Fruit fly (Drosophila melanogaster) whole organism, pupa: ENCODE measurements around the gene CG13312.

ENCODE experiments used
- CG10348 ChIP-seq: fragments of 200-800 bp; sonication (Bioruptor generic); IDR thresholded peaks from 2 replicates; pipeline ENCODE4 v1.3.6; 2022; ENCODE audit warnings: missing biosample characterization, missing genetic modification characterization
- CG12605 ChIP-seq: fragments of 200-800 bp; sonication (Bioruptor generic); IDR thresholded peaks from 2 replicates; pipeline ENCODE4 v1.3.6; 2022; ENCODE audit warnings: missing biosample characterization, missing genetic modification characterization
- CG13204 ChIP-seq: fragments of 200-800 bp; sonication (Bioruptor generic); optimal IDR thresholded peaks from 2 replicates; lab custom pipeline; 2018; ENCODE audit warnings: missing biosample characterization, mild to moderate bottlenecking, missing genetic modification characterization, moderate library complexity
- CG14655 ChIP-seq: fragments of 200-800 bp; sonication (Bioruptor generic); optimal IDR thresholded peaks from 3 replicates; lab custom pipeline; 2017; ENCODE audit warnings: mild to moderate bottlenecking, missing biosample characterization, missing genetic modification reagents, missing genetic modification characterization
- CG15710 ChIP-seq: fragments of 200-800 bp; sonication (Bioruptor generic); optimal IDR thresholded peaks from 2 replicates; lab custom pipeline; 2018; ENCODE audit warnings: missing biosample characterization, mild to moderate bottlenecking, missing genetic modification characterization, moderate library complexity
- CG17806 ChIP-seq: fragments of 200-800 bp; sonication (Bioruptor generic); optimal IDR thresholded peaks from 2 replicates; lab custom pipeline; 2018; ENCODE audit warnings: missing biosample characterization, mild to moderate bottlenecking, missing genetic modification characterization, moderate library complexity
- CG32121 ChIP-seq: fragments of 200-800 bp; sonication (Bioruptor generic); IDR thresholded peaks from 2 replicates; pipeline ENCODE4 v1.3.6; 2022; ENCODE audit warnings: missing biosample characterization, missing genetic modification characterization
- CG34367 ChIP-seq: fragments of 200-800 bp; sonication (Bioruptor generic); optimal IDR thresholded peaks from 2 replicates; lab custom pipeline; 2018; ENCODE audit warnings: missing biosample characterization, mild to moderate bottlenecking, missing genetic modification characterization
- CG4496 ChIP-seq: fragments of 200-800 bp; sonication (Bioruptor generic); IDR thresholded peaks from 3 replicates; pipeline ENCODE4 v1.3.6; 2022; ENCODE audit warnings: missing biosample characterization, missing genetic modification characterization
- CG8159 ChIP-seq: fragments of 200-800 bp; sonication (Bioruptor generic); optimal IDR thresholded peaks from 3 replicates; lab custom pipeline; 2018; ENCODE audit warnings: missing biosample characterization, mild to moderate bottlenecking, missing genetic modification characterization, moderate library complexity
- CG8301 ChIP-seq: fragments of 200-800 bp; sonication (Bioruptor generic); optimal IDR thresholded peaks from 2 replicates; lab custom pipeline; 2018; ENCODE audit warnings: missing biosample characterization, mild to moderate bottlenecking, missing genetic modification characterization
- CG9948 ChIP-seq: fragments of 200-800 bp; sonication (Bioruptor generic); optimal IDR thresholded peaks from 2 replicates; lab custom pipeline; 2018; ENCODE audit warnings: missing biosample characterization, mild to moderate bottlenecking, missing genetic modification characterization, moderate library complexity
- D1 ChIP-seq: fragments of 200-800 bp; sonication (Bioruptor generic); optimal IDR thresholded peaks from 2 replicates; lab custom pipeline; 2018; ENCODE audit warnings: missing biosample characterization, mild to moderate bottlenecking, missing genetic modification characterization, moderate library complexity
- EcR ChIP-seq: fragments of 200-800 bp; sonication (Bioruptor generic); optimal IDR thresholded peaks from 3 replicates; lab custom pipeline; 2019; ENCODE audit warnings: missing biosample characterization, missing genetic modification characterization, mild to moderate bottlenecking, moderate library complexity, missing genetic modification reagents
- Ets98B ChIP-seq: fragments of 200-800 bp; sonication (Bioruptor generic); IDR thresholded peaks from 2 replicates; pipeline ENCODE4 v1.3.6; 2022; ENCODE audit warnings: missing biosample characterization, missing genetic modification characterization
- Pif1A ChIP-seq: fragments of 200-800 bp; sonication (Bioruptor generic); optimal IDR thresholded peaks from 3 replicates; lab custom pipeline; 2016; ENCODE audit warnings: missing biosample characterization, missing genetic modification characterization
- Pif1B ChIP-seq: fragments of 200-800 bp; sonication (Bioruptor generic); optimal IDR thresholded peaks from 3 replicates; lab custom pipeline; 2016; ENCODE audit warnings: missing biosample characterization, missing genetic modification characterization
- Snoo ChIP-seq: fragments of 200-800 bp; sonication (Bioruptor generic); optimal IDR thresholded peaks from 3 replicates; lab custom pipeline; 2017; ENCODE audit warnings: missing biosample characterization, mild to moderate bottlenecking, missing genetic modification characterization, inconsistent platforms
- fd96Ca ChIP-seq: fragments of 200-800 bp; sonication (Bioruptor generic); IDR thresholded peaks from 3 replicates; pipeline ENCODE4 v1.3.6; 2022; ENCODE audit warnings: missing biosample characterization, missing genetic modification characterization
- gl ChIP-seq: fragments of 200-800 bp; sonication (Bioruptor generic); optimal IDR thresholded peaks from 2 replicates; lab custom pipeline; 2018; ENCODE audit warnings: missing biosample characterization, mild to moderate bottlenecking, missing genetic modification characterization
- rn ChIP-seq: fragments of 200-800 bp; sonication (Bioruptor generic); IDR thresholded peaks from 2 replicates; pipeline ENCODE4 v1.3.6; 2022; ENCODE audit warnings: missing biosample characterization, missing genetic modification characterization

CG13312 gene

DNA sequence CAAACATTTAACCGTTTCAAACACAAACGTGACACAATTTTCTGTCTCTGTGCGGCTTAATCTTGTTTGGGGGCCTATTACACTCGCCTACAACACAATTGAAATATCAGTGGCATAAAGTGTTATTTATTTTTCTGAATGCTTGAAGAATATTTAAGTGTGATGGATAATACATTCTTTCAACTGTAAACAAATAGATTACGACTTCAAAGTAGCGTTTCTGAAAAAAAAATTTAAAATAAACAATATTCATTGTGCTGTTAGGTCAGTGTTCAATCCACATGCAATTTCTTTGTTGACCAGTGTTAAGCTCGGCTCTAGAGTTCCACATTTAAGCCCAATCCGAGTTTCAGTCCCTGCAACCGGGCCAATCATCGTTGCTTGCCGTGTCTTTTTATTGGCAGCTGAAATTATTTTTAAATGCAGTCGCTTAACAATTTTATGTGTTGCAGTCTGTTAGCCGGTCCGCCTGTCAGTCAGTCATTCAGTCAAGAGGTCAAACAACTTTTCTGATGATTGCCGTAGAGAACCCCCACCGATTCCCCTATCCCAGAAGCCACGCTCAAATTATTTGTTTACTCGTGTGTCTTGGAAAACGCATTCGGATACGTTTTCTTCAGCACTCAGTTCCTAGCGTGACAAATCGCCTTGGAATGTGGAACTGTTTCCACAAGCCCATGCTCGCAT lies 33.9 kb downstream of the CG13312 start:
- TF ChIP-seq CG17806 (peak; percentile 75), gl (tag; lab: Kevin White, UChicago) (peak; percentile 27), CG10348 (GFP tag; lab: Robert Waterston, UW) (no peak), CG9948 (peak; percentile 64), fd96Ca (0 out of 3 replicates have a peak, but pooled peaks have one; percentile 57), CG13204 (GFP tag; lab: Kevin White, UChicago) (peak; percentile 7), CG34367 (tag; lab: Kevin White, UChicago) (peak; percentile 71), D1 (tag; lab: Kevin White, UChicago) (peak; percentile 52), CG14655 (GFP tag; lab: Kevin White, UChicago) (peak; percentile 65), Ets98B (GFP tag; lab: Robert Waterston, UW) (peak; percentile 70), EcR (GFP tag; lab: Kevin White, UChicago) (peak; percentile 55), rn (GFP tag; lab: Robert Waterston, UW) (no peak), CG12605 (peak; percentile 66), CG4496 (GFP tag; lab: Robert Waterston, UW) (peak; percentile 72; the same call in 2 of the 3 replicates), CG15710 (peak; percentile 73), Pif1A (GFP tag; lab: Kevin White, UChicago) (peak; percentile 70), CG32121 (GFP tag; lab: Robert Waterston, UW) (peak; percentile 65), Snoo (tag; lab: Kevin White, UChicago) (peak; percentile 12), CG8159 (tag; lab: Kevin White, UChicago) (peak; percentile 77), CG8301 (tag; lab: Kevin White, UChicago) (peak; percentile 67), Pif1B (peak; percentile 22)

- TF ChIP-seq CG32121 (GFP tag; lab: Robert Waterston, UW), result no peak
- no peak for TF ChIP-seq Pif1B
- 0 out of 3 replicates have a peak, but pooled peaks have one; percentile 17 for TF ChIP-seq fd96Ca
- no peak for TF ChIP-seq CG13204 (GFP tag; lab: Kevin White, UChicago)
- no peak for TF ChIP-seq CG4496 (GFP tag; lab: Robert Waterston, UW)
- TF ChIP-seq CG9948, result no peak
- TF ChIP-seq Ets98B (GFP tag; lab: Robert Waterston, UW), result no peak
- TF ChIP-seq gl (tag; lab: Kevin White, UChicago), result no peak
- TF ChIP-seq rn (GFP tag; lab: Robert Waterston, UW), result no peak
Observed at dm6 chr3L:8770616-8771229, 36.3 kb downstream of the CG13312 start.

DNA sequence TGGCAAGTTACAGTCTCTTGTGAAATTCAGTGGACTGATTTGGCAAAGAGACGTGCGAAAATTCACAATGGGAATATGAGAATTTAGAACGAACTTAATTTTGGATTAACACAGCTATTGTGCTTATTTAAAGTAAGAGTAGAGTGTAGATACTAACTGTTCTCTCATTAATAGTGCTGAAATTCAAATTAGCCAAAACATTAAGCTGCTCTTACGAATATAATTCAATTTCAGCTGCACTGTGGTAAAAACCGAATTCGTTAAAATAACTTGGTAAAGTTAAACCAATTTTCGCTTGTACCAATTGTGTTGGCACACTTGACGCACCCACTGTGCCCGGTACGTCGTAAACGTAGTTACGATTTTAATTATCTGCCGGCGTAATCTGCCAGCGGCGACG lies 39.1 kb downstream of the CG13312 start:
- TF ChIP-seq CG17806 (peak; percentile 68), CG15710 (peak; percentile 71), D1 (tag; lab: Kevin White, UChicago) (peak; percentile 16), Pif1B (peak; percentile 70), Snoo (tag; lab: Kevin White, UChicago) (peak; percentile 43), CG9948 (peak; percentile 71), EcR (GFP tag; lab: Kevin White, UChicago) (no peak), CG10348 (GFP tag; lab: Robert Waterston, UW) (no peak), CG8159 (tag; lab: Kevin White, UChicago) (peak; percentile 75), CG14655 (GFP tag; lab: Kevin White, UChicago) (peak; percentile 81), CG4496 (GFP tag; lab: Robert Waterston, UW) (peak; percentile 67), CG8301 (tag; lab: Kevin White, UChicago) (peak; percentile 70), CG12605 (no peak), gl (tag; lab: Kevin White, UChicago) (peak; percentile 42), CG13204 (GFP tag; lab: Kevin White, UChicago) (peak; percentile 22), CG34367 (tag; lab: Kevin White, UChicago) (peak; percentile 64), Pif1A (GFP tag; lab: Kevin White, UChicago) (peak; percentile 56), fd96Ca (peak; percentile 42; the same call in 1 of the 3 replicates), CG32121 (GFP tag; lab: Robert Waterston, UW) (peak; percentile 53; the same call in 1 of the 2 replicates), rn (GFP tag; lab: Robert Waterston, UW) (0 out of 2 replicates have a peak, but pooled peaks have one; percentile 15), Ets98B (GFP tag; lab: Robert Waterston, UW) (peak; percentile 45)

DNA sequence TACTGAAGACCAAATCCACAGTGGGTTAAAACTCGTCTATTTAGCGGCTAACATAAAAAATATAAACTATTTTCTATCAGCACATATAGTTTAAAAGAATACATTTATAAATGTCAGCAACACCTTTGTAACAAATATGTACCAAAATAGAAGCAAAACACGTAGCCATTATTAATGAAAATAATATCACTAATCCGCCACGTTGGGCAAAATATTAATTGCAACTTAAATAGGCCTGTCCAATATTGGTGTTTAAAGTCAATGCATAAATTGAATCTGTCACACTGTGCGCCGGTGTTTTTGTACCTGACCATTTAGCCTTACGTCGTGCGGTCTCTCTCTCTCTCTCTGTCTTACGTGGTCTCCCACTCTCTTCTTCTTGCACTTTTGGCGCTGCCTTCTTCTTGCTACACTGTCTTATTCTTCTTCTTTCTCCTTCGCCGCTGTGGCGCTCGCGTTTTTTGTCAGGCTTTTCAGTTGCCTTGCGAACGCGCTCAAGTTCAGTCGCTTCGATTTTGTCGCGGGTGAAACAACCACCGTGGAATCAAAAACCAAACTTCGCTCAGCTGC lies 41.0 kb downstream of the CG13312 start:
- TF ChIP-seq Ets98B (GFP tag; lab: Robert Waterston, UW) (peak; percentile 92), CG8159 (tag; lab: Kevin White, UChicago) (peak; percentile 98), CG17806 (peak; percentile 90), Pif1A (GFP tag; lab: Kevin White, UChicago) (peak; percentile 94), CG4496 (GFP tag; lab: Robert Waterston, UW) (peak; percentile 97), CG12605 (peak; percentile 69), gl (tag; lab: Kevin White, UChicago) (peak; percentile 84), Snoo (tag; lab: Kevin White, UChicago) (peak; percentile 94), CG10348 (GFP tag; lab: Robert Waterston, UW) (peak; percentile 95), fd96Ca (peak; percentile 98), CG9948 (peak; percentile 98), CG32121 (GFP tag; lab: Robert Waterston, UW) (peak; percentile 92), Pif1B (peak; percentile 89), CG8301 (tag; lab: Kevin White, UChicago) (peak; percentile 91), CG34367 (tag; lab: Kevin White, UChicago) (peak; percentile 97), CG13204 (GFP tag; lab: Kevin White, UChicago) (peak; percentile 94), EcR (GFP tag; lab: Kevin White, UChicago) (peak; percentile 48), CG15710 (peak; percentile 95), D1 (tag; lab: Kevin White, UChicago) (peak; percentile 63), CG14655 (GFP tag; lab: Kevin White, UChicago) (peak; percentile 99), rn (GFP tag; lab: Robert Waterston, UW) (peak; percentile 95)
- TF ChIP-seq, all 21 proteins: peak for 21
